Worm (Caenorhabditis elegans) whole organism, early embryonic: ENCODE data around the gene eel-1.

Experiments used
- ama-1 ChIP-seq: fragments of 150-350 bp; optimal IDR thresholded peaks from 2 replicates; lab custom pipeline; 2014
- ceh-13 ChIP-seq: fragments of 200-800 bp; sonication (Bioruptor generic); optimal IDR thresholded peaks from 2 replicates; lab custom pipeline; 2018; ENCODE audit warnings: mild to moderate bottlenecking, missing genetic modification characterization, missing compliant biosample characterization
- hnd-1 ChIP-seq: sonication (generic microtip); optimal IDR thresholded peaks from 2 replicates; lab custom pipeline; 2016; ENCODE audit warnings: missing genetic modification characterization, missing compliant biosample characterization
- scrt-1 ChIP-seq: fragments of 200-800 bp; sonication (Bioruptor generic); IDR thresholded peaks from 2 replicates; pipeline ENCODE4 v1.3.6; 2022; ENCODE audit warnings: missing genetic modification characterization, missing compliant biosample characterization
- sea-1 ChIP-seq: fragments of 200-800 bp; sonication (Bioruptor generic); conservative IDR thresholded peaks from 2 replicates; pipeline ENCODE4 v1.3.6; 2022; ENCODE audit warnings: missing genetic modification characterization, missing compliant biosample characterization
- tra-4 ChIP-seq: sonication (generic microtip); optimal IDR thresholded peaks from 2 replicates; lab custom pipeline; 2017; ENCODE audit warnings: missing genetic modification characterization, missing compliant biosample characterization

DNA sequence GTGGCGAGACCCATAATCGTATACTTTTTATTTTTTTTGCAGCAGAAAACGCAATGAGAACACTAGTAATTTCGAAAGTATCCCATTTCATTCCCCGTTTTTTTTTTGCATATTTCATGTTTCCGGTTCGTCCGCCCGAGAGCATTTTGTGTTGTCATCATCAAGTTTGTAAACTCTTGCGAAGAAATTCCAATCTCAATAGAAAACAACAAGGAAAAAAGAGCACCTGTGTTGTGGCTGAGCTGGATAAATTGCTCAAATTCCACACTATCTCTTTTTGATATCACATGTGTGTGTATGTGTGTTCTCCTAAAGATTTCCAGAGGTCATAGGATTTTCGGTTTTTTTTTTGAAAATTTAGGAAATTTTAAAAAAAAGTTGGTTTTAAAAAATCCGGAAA is 17.9 kb downstream of the eel-1 start:
- no peak for TF ChIP-seq scrt-1 (GFP tag; lab: Robert Waterston, UW)
- TF ChIP-seq hnd-1, result no peak
- no peak for TF ChIP-seq ceh-13 (GFP tag; lab: Kevin White, UChicago)
- no peak for TF ChIP-seq ama-1
- no peak for TF ChIP-seq sea-1 (GFP tag; lab: Robert Waterston, UW)
- no peak for TF ChIP-seq tra-4 (tag; lab: Kevin White, UChicago)
